Fruit fly (Drosophila melanogaster): ENCODE measurements around the gene Adi1.

DNA sequence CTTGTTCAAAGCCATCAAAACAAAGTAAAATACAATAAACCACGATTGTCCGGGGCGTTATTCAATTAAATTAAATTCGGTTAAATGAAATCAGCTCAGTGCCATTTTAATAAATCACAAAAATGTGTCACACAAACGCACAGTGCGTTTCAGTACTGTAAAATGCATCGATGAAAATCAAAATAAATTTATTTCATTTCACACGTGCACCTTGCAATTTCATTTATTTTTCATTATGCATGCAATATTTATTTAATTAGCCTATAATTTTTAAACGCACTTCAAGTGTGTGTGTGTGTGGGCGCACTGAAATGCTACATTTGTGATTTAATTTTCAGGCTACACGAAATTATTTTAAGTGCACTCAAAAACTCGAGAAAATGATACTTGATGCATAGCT is 8.7 kb upstream of the Adi1 start:
- TF ChIP-seq Lpt (GFP tag; optimal IDR thresholded peaks at IDR 0.05) (no peak), Hr39 (GFP tag; optimal IDR thresholded peaks at IDR 0.05) (no peak), CG8119 (GFP tag; IDR thresholded peaks at IDR 0.05) (no peak), Hr4 (GFP tag; optimal IDR thresholded peaks at IDR 0.05) (no peak), Ets96B (tag; optimal IDR thresholded peaks at IDR 0.05) (no peak), Met (GFP tag; optimal IDR thresholded peaks at IDR 0.05) (no peak), pdm3 (GFP tag; optimal IDR thresholded peaks at IDR 0.05) (no peak), CG6163 (GFP tag; IDR thresholded peaks at IDR 0.05) (0 out of 3 replicates have a peak, but pooled peaks have one; percentile 10), CG16779 (tag; optimal IDR thresholded peaks at IDR 0.05) (no peak)
